Fruit fly (Drosophila melanogaster): ENCODE results near the gene CG31550.

The CG31550 gene

dm6 chr3R:5474551-5474950 lies 10.8 kb upstream of the CG31550 start, which contains the start of the genes CG45100, HDAC3 and Hcs (continued):
- TF ChIP-seq Rfx (GFP tag; IDR thresholded peaks at IDR 0.05), result peak; percentile 68
- TF ChIP-seq chinmo (GFP tag; IDR thresholded peaks at IDR 0.05; ENCODE audit: partially characterized antibody), result peak; percentile 52; the same call in 1 of the 4 replicates
- no peak for TF ChIP-seq Hand (GFP tag; optimal IDR thresholded peaks at IDR 0.05)
- TF ChIP-seq CG10267 (tag; optimal IDR thresholded peaks at IDR 0.05), result peak; percentile 72
- TF ChIP-seq p53 (GFP tag; optimal IDR thresholded peaks at IDR 0.05), result peak; percentile 41
- TF ChIP-seq Dll (GFP tag; IDR thresholded peaks at IDR 0.05; ENCODE audit: partially characterized antibody), result peak; percentile 93
- TF ChIP-seq wek (GFP tag; optimal IDR thresholded peaks at IDR 0.05), result no peak
- TF ChIP-seq CG3995 (GFP tag; optimal IDR thresholded peaks at IDR 0.05), result peak; percentile 49
- TF ChIP-seq CG14441 (GFP tag; IDR thresholded peaks at IDR 0.05), result peak; percentile 27; the same call in 1 of the 2 replicates
- TF ChIP-seq ham (GFP tag; IDR thresholded peaks at IDR 0.05), result no peak
- peak; percentile 79 for TF ChIP-seq Elba2 (GFP tag; optimal IDR thresholded peaks at IDR 0.05)
- no peak for TF ChIP-seq Taf1 (GFP tag; IDR thresholded peaks at IDR 0.05)
- peak; percentile 90 for TF ChIP-seq CG16813 (GFP tag; IDR thresholded peaks at IDR 0.05; ENCODE audit: partially characterized antibody)
- peak; percentile 12 for TF ChIP-seq CG17829 (tag; optimal IDR thresholded peaks at IDR 0.05)
- peak; percentile 36 for TF ChIP-seq Dref (GFP tag; IDR thresholded peaks at IDR 0.05)
- TF ChIP-seq emc (GFP tag; optimal IDR thresholded peaks at IDR 0.05), result peak; percentile 28
- peak; percentile 77 for TF ChIP-seq CHES-1-like (GFP tag; optimal IDR thresholded peaks at IDR 0.05)
- peak; percentile 48 for TF ChIP-seq CG2116 (GFP tag; optimal IDR thresholded peaks at IDR 0.05)
- peak; percentile 67 for TF ChIP-seq CG30403 (GFP tag; optimal IDR thresholded peaks at IDR 0.05)
- TF ChIP-seq Myb (GFP tag; optimal IDR thresholded peaks at IDR 0.05), result peak; percentile 43
- peak; percentile 52 for TF ChIP-seq Tbp (GFP tag; optimal IDR thresholded peaks at IDR 0.05)
- TF ChIP-seq Oaz (GFP tag; IDR thresholded peaks at IDR 0.05), result no peak
- no peak for TF ChIP-seq CG10565 (GFP tag; optimal IDR thresholded peaks at IDR 0.05)
- TF ChIP-seq Sin3A (optimal IDR thresholded peaks at IDR 0.05), result peak; percentile 89
- no peak for TF ChIP-seq odd (GFP tag; optimal IDR thresholded peaks at IDR 0.05)
- TF ChIP-seq crp (GFP tag; optimal IDR thresholded peaks at IDR 0.05), result peak in 1 of 2 experiments; percentile 23
- no peak for TF ChIP-seq fd102C (GFP tag; optimal IDR thresholded peaks at IDR 0.05)
- no peak for TF ChIP-seq B-H2 (GFP tag; optimal IDR thresholded peaks at IDR 0.05)
- peak in 1 of 2 experiments; percentile 1 for TF ChIP-seq eve (GFP tag; optimal IDR thresholded peaks at IDR 0.05)
- TF ChIP-seq stwl (tag; optimal IDR thresholded peaks at IDR 0.05), result no peak
- TF ChIP-seq ems (GFP tag; optimal IDR thresholded peaks at IDR 0.05), result peak; percentile 50
- no peak for TF ChIP-seq CG8478 (optimal IDR thresholded peaks at IDR 0.05)
- TF ChIP-seq CG10366 (GFP tag; IDR thresholded peaks at IDR 0.05), result peak; percentile 36; the same call in 1 of the 2 replicates
- no peak for TF ChIP-seq CG3065 (GFP tag; optimal IDR thresholded peaks at IDR 0.05)
- peak; percentile 11 for TF ChIP-seq CG4820 (GFP tag; optimal IDR thresholded peaks at IDR 0.05)
- peak; percentile 44 for TF ChIP-seq YL-1 (GFP tag; optimal IDR thresholded peaks at IDR 0.05)
- TF ChIP-seq CG9817 (tag; optimal IDR thresholded peaks at IDR 0.05), result peak; percentile 61
- TF ChIP-seq CG10654 (GFP tag; optimal IDR thresholded peaks at IDR 0.05), result peak; percentile 2
- TF ChIP-seq otp (GFP tag; IDR thresholded peaks at IDR 0.05), result no peak
- TF ChIP-seq CG12155 (GFP tag; optimal IDR thresholded peaks at IDR 0.05), result peak; percentile 53
- peak; percentile 51 for TF ChIP-seq tin (GFP tag; optimal IDR thresholded peaks at IDR 0.05)
- TF ChIP-seq CG15514 (GFP tag; optimal IDR thresholded peaks at IDR 0.05), result peak; percentile 45
- no peak for TF ChIP-seq CG1529 (GFP tag; optimal IDR thresholded peaks at IDR 0.05)
- no peak for TF ChIP-seq CG18011 (GFP tag; optimal IDR thresholded peaks at IDR 0.05)
- peak; percentile 90 for TF ChIP-seq CG13287 (GFP tag; IDR thresholded peaks at IDR 0.05; ENCODE audit: partially characterized antibody)
- peak; percentile 42; the same call in 1 of the 2 replicates for TF ChIP-seq vvl (GFP tag; IDR thresholded peaks at IDR 0.05)
- no peak for TF ChIP-seq lbe (GFP tag; optimal IDR thresholded peaks at IDR 0.05)
- TF ChIP-seq chn (GFP tag; optimal IDR thresholded peaks at IDR 0.05), result peak; percentile 38
- TF ChIP-seq CG34224 (GFP tag; IDR thresholded peaks at IDR 0.05; ENCODE audit: partially characterized antibody), result peak; percentile 76
- TF ChIP-seq btn (GFP tag; optimal IDR thresholded peaks at IDR 0.05), result no peak
- TF ChIP-seq CG7786 (GFP tag; optimal IDR thresholded peaks at IDR 0.05), result peak; percentile 69
- TF ChIP-seq Adf1 (GFP tag; IDR thresholded peaks at IDR 0.05), result peak; percentile 28; the same call in 1 of the 2 replicates

Data from whole organism, embryonic.